Worm (Caenorhabditis elegans): ENCODE measurements around the gene Y22D7AL.10.

Y22D7AL.10 gene

DNA sequence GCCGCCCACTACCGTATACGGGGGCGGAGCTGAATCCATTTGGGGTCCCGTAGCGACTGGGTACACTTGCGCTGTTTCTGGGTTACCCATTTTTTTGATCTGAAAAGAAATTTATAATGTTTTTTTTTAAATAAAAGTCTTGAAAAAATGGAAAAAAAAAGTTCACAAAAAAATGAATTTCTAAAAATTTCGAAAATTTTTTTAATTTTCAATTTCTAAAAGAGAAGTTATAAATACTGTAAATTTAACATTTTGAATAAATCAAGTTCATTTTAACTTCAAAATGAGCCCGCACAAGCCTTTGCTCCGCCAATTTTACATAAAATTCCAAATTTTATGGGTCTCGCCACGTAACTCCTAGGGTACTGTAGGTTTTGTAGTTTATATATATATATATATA is 41.0 kb upstream of the Y22D7AL.10 start, which contains the start of gene Y22D7AL.15:
TSS of gene Y22D7AL.15 (minus strand) at position 101 of the 400 bp plus-strand sequence.
- no peak for TF ChIP-seq sem-4 (tag; optimal IDR thresholded peaks at IDR 0.05)
- TF ChIP-seq lin-11 (tag; optimal IDR thresholded peaks at IDR 0.05): no peak
- TF ChIP-seq ztf-11 (tag; optimal IDR thresholded peaks at IDR 0.05): no peak
- no peak for TF ChIP-seq nhr-21 (tag; optimal IDR thresholded peaks at IDR 0.05)
- TF ChIP-seq nhr-11 (tag; optimal IDR thresholded peaks at IDR 0.05): no peak
- TF ChIP-seq sma-3 (GFP tag; optimal IDR thresholded peaks at IDR 0.05): no peak
- TF ChIP-seq unc-39 (tag; optimal IDR thresholded peaks at IDR 0.05): no peak
- no peak for TF ChIP-seq mab-5 (tag; optimal IDR thresholded peaks at IDR 0.05)
- TF ChIP-seq nhr-129 (tag; optimal IDR thresholded peaks at IDR 0.05): no peak
- no peak for TF ChIP-seq unc-62 (GFP tag; optimal IDR thresholded peaks at IDR 0.05)

DNA sequence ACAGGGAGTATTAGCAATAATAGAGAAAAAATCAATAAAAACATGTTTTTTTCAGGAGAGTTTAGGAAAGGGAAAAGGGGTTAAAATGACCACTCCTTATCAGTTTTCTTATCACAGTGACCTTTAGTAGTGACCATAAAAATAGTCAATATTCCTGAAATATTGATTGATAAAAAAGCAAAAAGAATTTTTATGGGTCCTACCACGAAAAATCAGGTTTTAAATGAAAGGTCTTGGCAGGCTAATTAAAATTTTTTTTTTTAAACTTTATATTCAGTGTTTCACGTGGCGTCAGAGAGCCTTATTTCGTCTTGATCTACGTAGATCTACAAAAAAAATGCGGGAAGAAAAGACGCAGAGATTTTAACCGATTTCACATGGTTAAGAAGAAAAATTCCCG is 38.7 kb upstream of the Y22D7AL.10 start, which contains the start of gene cht-4:
TSS of gene cht-4 (minus strand) at position 101 of the 400 bp plus-strand sequence.
- TF ChIP-seq nhr-77 (tag; optimal IDR thresholded peaks at IDR 0.05): no peak
- TF ChIP-seq nhr-10 (tag; optimal IDR thresholded peaks at IDR 0.05): no peak
- no peak for TF ChIP-seq elt-1 (tag; optimal IDR thresholded peaks at IDR 0.05)
- TF ChIP-seq elt-3 (tag; optimal IDR thresholded peaks at IDR 0.05): no peak
- TF ChIP-seq sma-3 (GFP tag; optimal IDR thresholded peaks at IDR 0.05): no peak
- no peak for TF ChIP-seq nhr-6 (tag; optimal IDR thresholded peaks at IDR 0.05)
- TF ChIP-seq fos-1 (tag; optimal IDR thresholded peaks at IDR 0.05): no peak
- no peak for TF ChIP-seq alr-1 (tag; optimal IDR thresholded peaks at IDR 0.05)
- TF ChIP-seq aly-2 (tag; optimal IDR thresholded peaks at IDR 0.05): no peak
- no peak for TF ChIP-seq nhr-12 (tag; optimal IDR thresholded peaks at IDR 0.05)
- no peak for TF ChIP-seq dmd-4 (tag; optimal IDR thresholded peaks at IDR 0.05)
- TF ChIP-seq nhr-129 (tag; optimal IDR thresholded peaks at IDR 0.05): no peak
- TF ChIP-seq unc-55 (GFP tag; optimal IDR thresholded peaks at IDR 0.05): no peak
- no peak for TF ChIP-seq mdl-1 (tag; optimal IDR thresholded peaks at IDR 0.05)
- TF ChIP-seq lin-11 (tag; optimal IDR thresholded peaks at IDR 0.05): no peak

ce11 chrIII:1652925-1653324 is 34.2 kb upstream of the Y22D7AL.10 start:
- TF ChIP-seq nhr-77 (tag; optimal IDR thresholded peaks at IDR 0.05): no peak
- no peak for TF ChIP-seq nhr-21 (tag; optimal IDR thresholded peaks at IDR 0.05)
- TF ChIP-seq nhr-129 (tag; optimal IDR thresholded peaks at IDR 0.05): no peak
- TF ChIP-seq blmp-1 (tag; optimal IDR thresholded peaks at IDR 0.05; ENCODE audit: insufficient read depth): no peak
- no peak for TF ChIP-seq lin-13 (GFP tag; optimal IDR thresholded peaks at IDR 0.05)
- no peak for TF ChIP-seq egl-27 (tag; optimal IDR thresholded peaks at IDR 0.05)
- TF ChIP-seq lsy-2 (tag; optimal IDR thresholded peaks at IDR 0.05): no peak
- TF ChIP-seq nhr-23 (tag; optimal IDR thresholded peaks at IDR 0.05): no peak
- no peak for TF ChIP-seq ztf-4 (tag; optimal IDR thresholded peaks at IDR 0.05)
- TF ChIP-seq R02D3.7 (tag; optimal IDR thresholded peaks at IDR 0.05): no peak
- no peak for TF ChIP-seq nhr-11 (tag; optimal IDR thresholded peaks at IDR 0.05)
- no peak for TF ChIP-seq alr-1 (tag; optimal IDR thresholded peaks at IDR 0.05)
- TF ChIP-seq mdl-1 (tag; optimal IDR thresholded peaks at IDR 0.05): no peak
- TF ChIP-seq nhr-12 (tag; optimal IDR thresholded peaks at IDR 0.05): no peak
- no peak for TF ChIP-seq gmeb-1 (tag; optimal IDR thresholded peaks at IDR 0.05)

- TF ChIP-seq mdl-1 (tag; optimal IDR thresholded peaks at IDR 0.05) (no peak), dmd-4 (tag; optimal IDR thresholded peaks at IDR 0.05) (no peak)
These were observed 33.5 kb upstream of the Y22D7AL.10 start, which contains the start of gene Y22D7AL.1 for ce11 chrIII:1652181-1652580. Gene Y22D7AL.1 (plus strand): TSS chrIII:1652481.

DNA sequence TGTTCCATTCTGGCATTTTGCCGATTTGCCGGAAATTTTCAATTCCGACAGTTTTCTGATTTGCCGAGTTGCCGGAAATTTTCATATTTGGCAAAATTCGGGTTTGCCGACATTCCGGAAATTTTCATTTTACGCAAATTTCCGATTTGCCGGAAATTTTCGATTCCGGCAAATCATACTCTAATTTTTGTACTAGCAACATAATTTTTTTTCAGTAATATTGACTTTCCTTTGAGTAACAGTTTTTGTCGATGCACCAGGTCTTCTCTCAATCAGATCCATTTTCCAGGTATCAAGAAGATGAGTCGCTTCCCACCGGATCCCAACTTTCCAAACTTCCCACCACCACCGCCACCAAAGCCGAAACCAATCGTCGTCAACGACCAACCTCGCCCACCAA is 22.4 kb upstream of the Y22D7AL.10 start, which contains the start of gene Y22D7AL.3:
TSS of gene Y22D7AL.3 (plus strand) at position 301 of the 400 bp plus-strand sequence.
- TF ChIP-seq nhr-12 (tag; optimal IDR thresholded peaks at IDR 0.05) (no peak), fos-1 (tag; optimal IDR thresholded peaks at IDR 0.05) (no peak), Y55F3AM.14 (GFP tag; optimal IDR thresholded peaks at IDR 0.05) (no peak), nhr-77 (tag; optimal IDR thresholded peaks at IDR 0.05) (no peak), ztf-4 (tag; optimal IDR thresholded peaks at IDR 0.05) (no peak), nhr-25 (tag; optimal IDR thresholded peaks at IDR 0.05) (no peak), unc-62 (GFP tag; optimal IDR thresholded peaks at IDR 0.05) (no peak), sem-4 (tag; optimal IDR thresholded peaks at IDR 0.05) (no peak), dmd-4 (tag; optimal IDR thresholded peaks at IDR 0.05) (no peak), ZK546.5 (tag; optimal IDR thresholded peaks at IDR 0.05) (no peak), nhr-21 (tag; optimal IDR thresholded peaks at IDR 0.05) (no peak), crh-2 (tag; optimal IDR thresholded peaks at IDR 0.05) (no peak), aly-2 (tag; optimal IDR thresholded peaks at IDR 0.05) (no peak)

All from whole organism, L2 larva.